Worm (Caenorhabditis elegans) whole organism, L2 larva: ENCODE measurements around the gene lin-3.
"Not testable (repeated sequence)": the region's sequence is repeated elsewhere in the genome, so short reads cannot be mapped to it uniquely, and the experiment has no call there.

Source experiments
- C34F6.9 ChIP-seq: fragments of 150-350 bp; optimal IDR thresholded peaks from 2 replicates; lab custom pipeline; 2014; ENCODE audit warnings: missing biosample characterization, missing genetic modification characterization
- F13H6.1 ChIP-seq: sonication (generic microtip); optimal IDR thresholded peaks from 2 replicates; lab custom pipeline; 2016; ENCODE audit warnings: missing genetic modification characterization, missing compliant biosample characterization
- Y55F3AM.14 ChIP-seq: fragments of 200-800 bp; sonication (Bioruptor generic); optimal IDR thresholded peaks from 2 replicates; lab custom pipeline; 2018; ENCODE audit warnings: mild to moderate bottlenecking, missing genetic modification characterization, missing compliant biosample characterization
- aly-2 ChIP-seq: fragments of 150-350 bp; optimal IDR thresholded peaks from 2 replicates; lab custom pipeline; 2014; ENCODE audit warnings: missing biosample characterization, missing genetic modification characterization
- ama-1 ChIP-seq: fragments of 150-350 bp; optimal IDR thresholded peaks from 2 replicates; lab custom pipeline; 2018; ENCODE audit warnings: inconsistent platforms
- blmp-1 ChIP-seq: sonication (generic microtip); optimal IDR thresholded peaks from 2 replicates; lab custom pipeline; 2017; ENCODE audit warnings: missing genetic modification characterization, mild to moderate bottlenecking, missing compliant biosample characterization, antibody characterized with exemption, moderate library complexity; ENCODE audit not compliant: insufficient read depth
- ceh-82 ChIP-seq: fragments of 150-350 bp; optimal IDR thresholded peaks from 2 replicates; lab custom pipeline; 2014; ENCODE audit warnings: missing biosample characterization, missing genetic modification characterization
- crh-2 ChIP-seq: sonication (generic microtip); optimal IDR thresholded peaks from 2 replicates; lab custom pipeline; 2017; ENCODE audit warnings: missing biosample characterization, missing genetic modification characterization
- egl-27 ChIP-seq: sonication (generic microtip); optimal IDR thresholded peaks from 3 replicates; lab custom pipeline; 2017; ENCODE audit warnings: missing biosample characterization, missing genetic modification reagents, missing genetic modification characterization
- elt-1 ChIP-seq: fragments of 150-350 bp; optimal IDR thresholded peaks from 2 replicates; lab custom pipeline; 2014; ENCODE audit warnings: missing biosample characterization, missing genetic modification characterization
- fos-1 ChIP-seq: fragments of 150-350 bp; optimal IDR thresholded peaks from 2 replicates; lab custom pipeline; 2014; ENCODE audit warnings: missing biosample characterization, missing genetic modification characterization
- gmeb-1 ChIP-seq: fragments of 150-350 bp; optimal IDR thresholded peaks from 2 replicates; lab custom pipeline; 2014; ENCODE audit warnings: missing biosample characterization, missing genetic modification characterization
- lin-11 ChIP-seq: fragments of 150-350 bp; sonication (generic microtip); optimal IDR thresholded peaks from 2 replicates; lab custom pipeline; 2014; ENCODE audit warnings: missing biosample characterization, missing genetic modification characterization, inconsistent platforms, mixed read lengths
- lin-13 ChIP-seq: fragments of 150-350 bp; optimal IDR thresholded peaks from 2 replicates; lab custom pipeline; 2014; ENCODE audit warnings: missing biosample characterization, missing genetic modification reagents, missing genetic modification characterization
- lin-39 ChIP-seq: fragments of 150-350 bp; optimal IDR thresholded peaks from 2 replicates; lab custom pipeline; 2014; ENCODE audit warnings: missing biosample characterization, missing genetic modification reagents, missing genetic modification characterization
- lsy-2 ChIP-seq, 2 experiments: fragments of 150-350 bp in 1 of 2; sonication (generic microtip) in 1 of 2; optimal IDR thresholded peaks; 2 replicates each; lab custom pipeline; 2014 to 2017; ENCODE audit warnings: missing biosample characterization in 2 of 2, missing genetic modification characterization in 2 of 2
- mab-5 ChIP-seq: fragments of 150-350 bp; optimal IDR thresholded peaks from 2 replicates; lab custom pipeline; 2014; ENCODE audit warnings: missing biosample characterization, missing genetic modification characterization
- mbf-1 ChIP-seq: sonication (generic microtip); optimal IDR thresholded peaks from 2 replicates; lab custom pipeline; 2017; ENCODE audit warnings: missing biosample characterization, missing genetic modification characterization
- mdl-1 ChIP-seq, 2 experiments: fragments of 150-350 bp in 1 of 2; sonication (generic microtip) in 1 of 2; optimal IDR thresholded peaks; 2 replicates each; lab custom pipeline; 2017; ENCODE audit warnings: missing biosample characterization in 2 of 2, missing genetic modification characterization in 2 of 2
- nhr-129 ChIP-seq: fragments of 150-350 bp; optimal IDR thresholded peaks from 2 replicates; lab custom pipeline; 2014; ENCODE audit warnings: missing biosample characterization, missing genetic modification characterization
- nhr-237 ChIP-seq: fragments of 150-350 bp; optimal IDR thresholded peaks from 2 replicates; lab custom pipeline; 2014; ENCODE audit warnings: missing biosample characterization, missing genetic modification characterization
- nhr-25 ChIP-seq: fragments of 150-350 bp; sonication (generic microtip); optimal IDR thresholded peaks from 3 replicates; lab custom pipeline; 2014; ENCODE audit warnings: missing biosample characterization, missing genetic modification characterization
- nhr-6 ChIP-seq: fragments of 150-350 bp; optimal IDR thresholded peaks from 2 replicates; lab custom pipeline; 2014; ENCODE audit warnings: missing biosample characterization, missing genetic modification characterization
- nhr-77 ChIP-seq: fragments of 150-350 bp; optimal IDR thresholded peaks from 2 replicates; lab custom pipeline; 2014; ENCODE audit warnings: missing biosample characterization, missing genetic modification characterization
- sem-4 ChIP-seq: fragments of 150-350 bp; optimal IDR thresholded peaks from 2 replicates; lab custom pipeline; 2014; ENCODE audit warnings: missing biosample characterization, missing genetic modification reagents, missing genetic modification characterization
- sma-9 ChIP-seq, 2 experiments: fragments of 150-350 bp in 1 of 2; sonication (generic microtip) in 1 of 2; optimal IDR thresholded peaks; 2 replicates each; lab custom pipeline; 2014 to 2016; ENCODE audit warnings: missing genetic modification characterization in 2 of 2, mild to moderate bottlenecking in 1 of 2, missing biosample characterization in 1 of 2, missing compliant biosample characterization in 1 of 2, missing genetic modification reagents in 1 of 2, moderate library complexity in 1 of 2
- unc-62 ChIP-seq: fragments of 150-350 bp; optimal IDR thresholded peaks from 2 replicates; lab custom pipeline; 2014; ENCODE audit warnings: missing biosample characterization, missing genetic modification reagents, missing genetic modification characterization
- zag-1 ChIP-seq: fragments of 150-350 bp; optimal IDR thresholded peaks from 2 replicates; lab custom pipeline; 2014; ENCODE audit warnings: missing biosample characterization, missing genetic modification characterization
- ztf-4 ChIP-seq: fragments of 150-350 bp; optimal IDR thresholded peaks from 2 replicates; lab custom pipeline; 2014; ENCODE audit warnings: missing biosample characterization, missing genetic modification characterization

lin-3 gene

DNA sequence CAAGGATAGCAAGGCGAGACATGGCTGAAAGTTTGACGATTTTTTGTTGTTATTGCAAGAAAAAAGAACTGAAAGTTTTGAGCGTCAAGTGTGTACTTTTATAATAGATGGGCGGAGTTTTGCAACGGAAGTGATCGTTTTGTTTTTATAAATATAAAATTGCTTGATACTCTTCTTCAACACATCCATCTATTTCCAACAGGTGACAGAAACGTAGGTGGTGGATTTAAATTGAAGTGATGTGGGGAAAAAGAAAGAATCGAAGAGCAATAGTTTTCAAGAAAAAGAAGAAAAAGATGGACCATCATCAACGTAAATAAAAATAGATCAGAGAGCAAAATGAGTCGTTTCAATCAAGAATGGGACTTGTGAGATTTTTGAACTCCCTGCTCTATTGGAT lies 12.9 kb downstream of the lin-3 start, which contains the start of gene ttr-17:
ttr-17 (minus strand) TSS at position 24 of the 400 bp plus-strand sequence.
- no peak for TF ChIP-seq mdl-1 (tag; optimal IDR thresholded peaks at IDR 0.05; lab: Kevin White, UChicago)
- TF ChIP-seq zag-1 (tag; lab: Kevin White, UChicago), result no peak
- peak; percentile 54 for TF ChIP-seq ama-1 (lab: Kevin White, UChicago)
- TF ChIP-seq C34F6.9 (tag; lab: Kevin White, UChicago), result peak; percentile 7
- TF ChIP-seq lin-11 (tag; lab: Kevin White, UChicago), result no peak
- peak in 1 of 2 experiments; percentile 43 for TF ChIP-seq lsy-2 (tag; optimal IDR thresholded peaks at IDR 0.05; lab: Kevin White, UChicago)
- peak; percentile 54 for TF ChIP-seq F13H6.1
- TF ChIP-seq lin-39 (tag; lab: Kevin White, UChicago), result no peak
- peak; percentile 50 for TF ChIP-seq sma-9 (GFP tag; optimal IDR thresholded peaks at IDR 0.05; lab: Kevin White, UChicago)
- TF ChIP-seq sma-9 (tag; optimal IDR thresholded peaks at IDR 0.05; lab: Kevin White, UChicago), result no peak
- TF ChIP-seq, all 48 proteins: peak for 5

DNA sequence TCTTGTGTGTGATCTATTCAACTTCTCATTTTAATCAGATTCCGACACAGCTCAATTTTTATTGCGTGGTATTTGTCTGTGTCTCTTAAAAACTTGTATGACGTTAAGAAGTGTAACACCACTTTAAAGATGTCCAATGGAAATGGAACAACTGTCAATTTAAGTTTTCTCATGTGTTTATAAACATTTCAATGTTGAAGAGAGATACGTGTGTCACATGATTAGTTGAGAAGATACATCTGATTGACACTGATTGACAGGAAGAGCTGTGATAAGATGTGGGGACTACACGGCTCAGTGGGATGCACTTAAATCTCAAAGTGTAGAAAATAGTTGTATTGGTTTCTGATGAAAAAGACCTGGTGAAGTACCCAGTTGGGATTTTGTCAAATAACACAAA lies 14.2 kb downstream of the lin-3 start:
- peak; percentile 72 for TF ChIP-seq sma-9 (GFP tag; optimal IDR thresholded peaks at IDR 0.05; lab: Kevin White, UChicago)
- no peak for TF ChIP-seq sma-9 (tag; optimal IDR thresholded peaks at IDR 0.05; lab: Kevin White, UChicago)
- TF ChIP-seq nhr-77 (tag; lab: Kevin White, UChicago), result no peak
- peak; percentile 79 for TF ChIP-seq unc-62
- peak; percentile 87 for TF ChIP-seq nhr-129 (tag; lab: Kevin White, UChicago)
- TF ChIP-seq C34F6.9 (tag; lab: Kevin White, UChicago), result peak; percentile 59
- TF ChIP-seq blmp-1, result no peak
- no peak for TF ChIP-seq lin-39 (tag; lab: Kevin White, UChicago)
- TF ChIP-seq aly-2 (tag; lab: Kevin White, UChicago), result no peak
- peak; percentile 62 for TF ChIP-seq ztf-4
- TF ChIP-seq mab-5, result peak; percentile 58
- TF ChIP-seq F13H6.1, result peak; percentile 84
- peak; percentile 67 for TF ChIP-seq nhr-6 (tag; lab: Kevin White, UChicago)
- TF ChIP-seq lsy-2 (tag; optimal IDR thresholded peaks at IDR 0.05; lab: Kevin White, UChicago), result peak in 1 of 2 experiments; percentile 77

DNA sequence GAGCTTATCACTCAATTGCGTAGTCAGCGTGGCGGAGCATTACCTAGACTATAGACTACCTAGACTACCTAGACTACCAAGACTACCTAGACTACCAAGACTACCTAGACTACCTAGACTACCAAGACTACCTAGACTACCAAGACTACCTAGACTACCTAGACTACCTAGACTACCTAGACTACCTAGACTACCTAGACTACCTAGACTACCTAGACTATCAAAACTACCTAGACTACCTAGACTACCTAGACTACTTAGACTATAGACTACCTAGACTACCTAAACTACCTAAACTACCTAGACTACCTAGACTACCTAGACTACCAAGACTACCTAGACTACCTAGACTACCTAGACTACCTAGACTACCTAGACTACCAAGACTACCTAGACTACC lies 16.8 kb downstream of the lin-3 start:
- peak; percentile 76 for TF ChIP-seq nhr-237 (tag; lab: Kevin White, UChicago)
- not testable (repeated sequence) for TF ChIP-seq sma-9 (GFP tag; optimal IDR thresholded peaks at IDR 0.05; lab: Kevin White, UChicago)
- TF ChIP-seq sma-9 (tag; optimal IDR thresholded peaks at IDR 0.05; lab: Kevin White, UChicago), result peak; percentile 59

DNA sequence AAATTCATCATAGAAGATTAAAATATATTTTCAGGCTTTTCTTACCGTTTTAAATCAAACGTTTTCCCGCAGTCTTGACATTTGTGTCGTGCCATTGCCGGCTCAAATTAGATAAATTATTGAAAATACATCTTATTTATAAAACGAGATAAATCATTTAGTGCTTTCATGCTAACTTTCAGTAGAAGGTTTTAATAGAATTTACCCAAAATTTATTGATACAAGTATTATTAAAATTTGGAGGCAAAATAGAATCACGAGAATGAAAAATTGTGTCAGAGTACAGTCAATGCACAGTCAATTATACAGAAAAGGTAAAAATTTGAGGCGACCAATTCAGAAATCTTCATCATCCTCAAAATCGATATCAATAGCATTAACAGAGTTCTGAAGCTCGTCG lies 24.4 kb downstream of the lin-3 start, which contains the start of gene Y5F2A.4:
Y5F2A.4 (minus strand) TSS at position 101 of the 400 bp plus-strand sequence.
- TF ChIP-seq egl-27 (tag; lab: Kevin White, UChicago) (no peak), crh-2 (tag; lab: Kevin White, UChicago) (no peak)

DNA sequence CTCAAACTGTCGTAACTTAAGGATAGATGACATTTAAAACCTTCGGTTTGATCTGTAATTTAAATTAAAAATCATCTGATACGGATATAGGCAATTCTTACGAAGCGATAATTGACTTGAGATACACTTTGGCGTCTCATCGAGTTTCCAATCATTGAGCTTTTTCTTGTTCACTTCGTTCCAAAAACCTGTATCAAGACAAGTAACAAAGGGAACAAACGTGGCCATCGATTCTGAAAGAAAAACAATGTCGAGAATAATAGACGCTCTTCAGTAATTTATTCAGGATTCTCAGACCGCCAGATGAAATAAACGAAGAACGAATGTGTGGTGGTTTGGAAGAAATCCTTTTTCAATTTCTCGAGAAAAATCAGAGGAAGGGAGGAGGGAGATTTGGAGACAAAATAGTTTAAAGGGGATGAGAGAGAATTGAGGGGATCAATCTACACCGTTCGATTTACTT lies 26.7 kb downstream of the lin-3 start, which contains the start of gene atg-7:
atg-7 (minus strand) TSS at position 233 of the 463 bp plus-strand sequence.
- TF ChIP-seq lsy-2 (tag; optimal IDR thresholded peaks at IDR 0.05; lab: Kevin White, UChicago), result peak in 1 of 2 experiments; percentile 36
- TF ChIP-seq zag-1 (tag; lab: Kevin White, UChicago), result no peak
- TF ChIP-seq ama-1 (lab: Kevin White, UChicago), result peak; percentile 64
- no peak for TF ChIP-seq sem-4
- TF ChIP-seq blmp-1, result no peak
- no peak for TF ChIP-seq nhr-6 (tag; lab: Kevin White, UChicago)
- TF ChIP-seq fos-1 (tag; lab: Kevin White, UChicago), result no peak
- TF ChIP-seq nhr-25 (tag; lab: Kevin White, UChicago), result peak; percentile 18
- no peak for TF ChIP-seq ceh-82 (tag; lab: Kevin White, UChicago)
- peak; percentile 7 for TF ChIP-seq nhr-129 (tag; lab: Kevin White, UChicago)
- no peak for TF ChIP-seq gmeb-1 (tag; lab: Kevin White, UChicago)
- TF ChIP-seq lin-13 (GFP tag; lab: Kevin White, UChicago), result peak; percentile 20
- peak; percentile 41 for TF ChIP-seq ztf-4
- TF ChIP-seq Y55F3AM.14 (GFP tag; lab: Kevin White, UChicago), result peak; percentile 21
- no peak for TF ChIP-seq mbf-1 (tag; lab: Kevin White, UChicago)
- no peak for TF ChIP-seq elt-1 (tag; lab: Kevin White, UChicago)
- TF ChIP-seq unc-62, result no peak

DNA sequence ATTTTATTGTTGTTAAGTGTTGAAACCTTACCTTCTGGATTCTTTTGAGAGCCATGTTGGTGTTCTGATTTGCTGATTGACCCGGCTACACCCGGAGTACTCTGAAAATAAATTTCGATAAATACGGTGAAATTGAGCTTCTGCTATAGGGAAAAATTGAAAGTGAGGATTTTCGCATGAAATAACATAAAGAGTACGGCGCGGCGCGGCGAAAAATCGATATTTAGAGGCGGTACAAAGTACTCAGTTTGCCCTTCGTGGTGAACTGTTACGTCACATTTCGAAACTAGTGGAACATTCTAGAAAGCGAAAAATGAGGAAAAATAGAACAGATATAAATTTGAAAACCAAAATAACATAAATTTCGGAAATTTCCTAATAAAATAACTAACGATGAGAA lies 28.0 kb downstream of the lin-3 start, which contains the start of gene let-70:
let-70 (minus strand) TSS at position 101 of the 400 bp plus-strand sequence.
- TF ChIP-seq crh-2 (tag; lab: Kevin White, UChicago) (no peak), nhr-129 (tag; lab: Kevin White, UChicago) (peak; percentile 12)
